Fruit fly (Drosophila melanogaster): ENCODE data around the gene CG11630.
A peak's percentile ranks its signal among the peaks of the same experiment; 100 is the strongest.

Gene CG11630

dm6 chr2L:21794547-21795341, 10.9 kb upstream of the CG11630 start (continued):
- TF ChIP-seq Max (GFP tag; optimal IDR thresholded peaks at IDR 0.05) (peak; percentile 96), CG3407 (GFP tag; optimal IDR thresholded peaks at IDR 0.05) (peak; percentile 93), crp (GFP tag; optimal IDR thresholded peaks at IDR 0.05) (peak; percentile 74 to 88), Lpt (GFP tag; optimal IDR thresholded peaks at IDR 0.05) (no peak), klu (GFP tag; IDR thresholded peaks at IDR 0.05) (peak; percentile 95), caup (GFP tag; optimal IDR thresholded peaks at IDR 0.05; ENCODE audit: severe bottlenecking) (peak; percentile 96), CG10959 (GFP tag; IDR thresholded peaks at IDR 0.05) (peak; percentile 95), scrt (GFP tag; optimal IDR thresholded peaks at IDR 0.05) (peak; percentile 95), D (optimal IDR thresholded peaks at IDR 0.05) (no peak), D (GFP tag; optimal IDR thresholded peaks at IDR 0.05) (peak; percentile 95), Hr51 (GFP tag; optimal IDR thresholded peaks at IDR 0.05) (peak; percentile 97), tin (GFP tag; optimal IDR thresholded peaks at IDR 0.05) (peak; percentile 97), CG18262 (tag; optimal IDR thresholded peaks at IDR 0.05) (peak; percentile 98), cato (GFP tag; optimal IDR thresholded peaks at IDR 0.05; ENCODE audit: borderline replicate concordance) (peak; percentile 95), fd102C (GFP tag; optimal IDR thresholded peaks at IDR 0.05) (peak; percentile 87), gro (GFP tag; optimal IDR thresholded peaks at IDR 0.05) (peak; percentile 96), CG2678 (tag; optimal IDR thresholded peaks at IDR 0.05) (peak; percentile 98), CG9817 (tag; optimal IDR thresholded peaks at IDR 0.05) (peak; percentile 99), tna (GFP tag; IDR thresholded peaks at IDR 0.05; ENCODE audit: partially characterized antibody) (no peak), CG8290 (GFP tag; optimal IDR thresholded peaks at IDR 0.05) (peak; percentile 97), CG8290 (tag; optimal IDR thresholded peaks at IDR 0.05) (peak; percentile 88 to 98), Hr39 (optimal IDR thresholded peaks at IDR 0.05) (no peak), zen2 (GFP tag; IDR thresholded peaks at IDR 0.05; ENCODE audit: partially characterized antibody) (no peak), ewg (GFP tag; optimal IDR thresholded peaks at IDR 0.05) (peak; percentile 94), Hmx (GFP tag; optimal IDR thresholded peaks at IDR 0.05) (peak; percentile 92), CG11695 (GFP tag; IDR thresholded peaks at IDR 0.05) (peak; percentile 97), D19B (GFP tag; optimal IDR thresholded peaks at IDR 0.05) (peak; percentile 92), CG5953 (GFP tag; IDR thresholded peaks at IDR 0.05) (peak; percentile 90), en (GFP tag; optimal IDR thresholded peaks at IDR 0.05) (peak; percentile 93), ranshi (GFP tag; IDR thresholded peaks at IDR 0.05) (peak; percentile 97), CG12219 (GFP tag; optimal IDR thresholded peaks at IDR 0.05) (peak; percentile 98), NFAT (GFP tag; IDR thresholded peaks at IDR 0.05) (peak; percentile 96), Trl (optimal IDR thresholded peaks at IDR 0.05) (peak; percentile 81 to 90), Trl (GFP tag; optimal IDR thresholded peaks at IDR 0.05) (peak; percentile 97), PHDP (tag; optimal IDR thresholded peaks at IDR 0.05) (peak; percentile 98), CG1647 (GFP tag; optimal IDR thresholded peaks at IDR 0.05) (peak; percentile 95), CG34422 (GFP tag; IDR thresholded peaks at IDR 0.05) (peak; percentile 98), CG12744 (GFP tag; optimal IDR thresholded peaks at IDR 0.05) (peak; percentile 97), amos (GFP tag; IDR thresholded peaks at IDR 0.05; ENCODE audit: partially characterized antibody) (no peak; the same call in 1 of the 2 replicates), CG10654 (GFP tag; optimal IDR thresholded peaks at IDR 0.05) (peak; percentile 96), Dbx (GFP tag; IDR thresholded peaks at IDR 0.05) (peak; percentile 97), CG7987 (GFP tag; optimal IDR thresholded peaks at IDR 0.05) (peak; percentile 91), sd (tag; optimal IDR thresholded peaks at IDR 0.05) (peak; percentile 90), Aef1 (GFP tag; IDR thresholded peaks at IDR 0.05) (peak; percentile 96), CG1233 (GFP tag; optimal IDR thresholded peaks at IDR 0.05) (peak; percentile 97), Nf-YC (tag; optimal IDR thresholded peaks at IDR 0.05) (peak; percentile 91), grn (GFP tag; optimal IDR thresholded peaks at IDR 0.05) (peak; percentile 66), HLHmδ (GFP tag; optimal IDR thresholded peaks at IDR 0.05) (no peak), zf30C (GFP tag; optimal IDR thresholded peaks at IDR 0.05) (peak; percentile 53), CG17186 (GFP tag; optimal IDR thresholded peaks at IDR 0.05) (peak; percentile 81)

Measured in whole organism, embryonic.